Fruit fly (Drosophila melanogaster): Measurements from ENCODE around the gene rux.

- TF ChIP-seq EcR (GFP tag; optimal IDR thresholded peaks at IDR 0.05) (no peak), psq (optimal IDR thresholded peaks at IDR 0.05) (no peak), CG8478 (optimal IDR thresholded peaks at IDR 0.05) (no peak)
These were observed 30.1 kb downstream of the rux start for dm6 chrX:6007502-6007901.

Measured in whole organism.